Fruit fly (Drosophila melanogaster) ovary, adult (tissue): ENCODE data around the gene Eig71Ea.

Experiments used
- CG17801 ChIP-seq: fragments of 200-800 bp; optimal IDR thresholded peaks from 2 replicates; lab custom pipeline; 2019; ENCODE audit warnings: missing biosample characterization, mild to moderate bottlenecking, missing genetic modification characterization, moderate library complexity; ENCODE audit not compliant: partially characterized antibody

Gene Eig71Ea

dm6 chr3L:15675111-15675510 is 25.6 kb upstream of the Eig71Ea start:
- TF ChIP-seq CG17801: no peak

- TF ChIP-seq CG17801: no peak
Observed at dm6 chr3L:15672800-15673199, 23.3 kb upstream of the Eig71Ea start.

- no peak for TF ChIP-seq CG17801
Observed at dm6 chr3L:15670455-15670854, 21.0 kb upstream of the Eig71Ea start.

- TF ChIP-seq CG17801: no peak
Observed at dm6 chr3L:15669939-15670338, 20.5 kb upstream of the Eig71Ea start.

dm6 chr3L:15665741-15666140 is 16.3 kb upstream of the Eig71Ea start:
- TF ChIP-seq CG17801: no peak

dm6 chr3L:15664199-15664794 is 14.8 kb upstream of the Eig71Ea start:
- TF ChIP-seq CG17801: no peak

dm6 chr3L:15662510-15662909 is 13.0 kb upstream of the Eig71Ea start:
- TF ChIP-seq CG17801: no peak

- TF ChIP-seq CG17801: no peak
Observed at dm6 chr3L:15661567-15661966, 12.1 kb upstream of the Eig71Ea start, which contains the start of gene CG43082. Gene CG43082, plus strand, starts transcription at chr3L:15661867.

dm6 chr3L:15660915-15661314 is 11.5 kb upstream of the Eig71Ea start, which contains the start of the genes Eig71Ej and Eig71Ek:
Gene Eig71Ej, minus strand, starts transcription at chr3L:15661015.
Gene Eig71Ek, plus strand, starts transcription at chr3L:15661248.
- TF ChIP-seq CG17801: no peak

dm6 chr3L:15659341-15659740 is 9.9 kb upstream of the Eig71Ea start, which contains the start of the genes Eig71Eh and Eig71Ei:
Gene Eig71Eh, minus strand, starts transcription at chr3L:15659441.
Gene Eig71Ei, plus strand, starts transcription at chr3L:15659707.
- TF ChIP-seq CG17801: no peak

- no peak for TF ChIP-seq CG17801
Observed at dm6 chr3L:15657290-15657689, 7.8 kb upstream of the Eig71Ea start, which contains the start of the genes Eig71Ef and Eig71Eg. Gene Eig71Ef, minus strand, starts transcription at chr3L:15657390. Gene Eig71Eg, plus strand, starts transcription at chr3L:15657628.

- no peak for TF ChIP-seq CG17801
Observed at dm6 chr3L:15655910-15656309, 6.4 kb upstream of the Eig71Ea start, which contains the start of gene Eig71Ee. Gene Eig71Ee, minus strand, starts transcription at chr3L:15656010.

dm6 chr3L:15652154-15652553 is 2.7 kb upstream of the Eig71Ea start, which contains the start of the genes Eig71Ec and Eig71Ed:
Gene Eig71Ec, minus strand, starts transcription at chr3L:15652254.
Gene Eig71Ed, plus strand, starts transcription at chr3L:15652537.
- no peak for TF ChIP-seq CG17801

- TF ChIP-seq CG17801: no peak
Observed at dm6 chr3L:15650552-15650951, 1.1 kb upstream of the Eig71Ea start, which contains the start of gene CG43084. Gene CG43084, plus strand, starts transcription at chr3L:15650852.

- TF ChIP-seq CG17801: no peak
Observed at dm6 chr3L:15647712-15648621, 1.5 kb downstream of the Eig71Ea start, which contains the start of the genes comm3 and CG43083. Gene comm3, minus strand, starts transcription at chr3L:15647762. Gene CG43083, plus strand, starts transcription at chr3L:15648571.

- TF ChIP-seq CG17801: no peak
Observed at dm6 chr3L:15646182-15646581, 3.3 kb downstream of the Eig71Ea start.

- no peak for TF ChIP-seq CG17801
Observed at dm6 chr3L:15641590-15642019, 7.9 kb downstream of the Eig71Ea start.
